Worm (Caenorhabditis elegans) whole organism, L2 larva: ENCODE measurements around the gene fbxa-100.

Source experiments
- C34F6.9 ChIP-seq: fragments of 150-350 bp; optimal IDR thresholded peaks from 2 replicates; lab custom pipeline; 2014; ENCODE audit warnings: missing biosample characterization, missing genetic modification characterization
- R02D3.7 ChIP-seq: fragments of 150-350 bp; optimal IDR thresholded peaks from 2 replicates; lab custom pipeline; 2014; ENCODE audit warnings: missing biosample characterization, missing genetic modification characterization
- ZK546.5 ChIP-seq: sonication (generic microtip); optimal IDR thresholded peaks from 2 replicates; lab custom pipeline; 2017; ENCODE audit warnings: missing biosample characterization, missing genetic modification characterization
- alr-1 ChIP-seq: fragments of 150-350 bp; optimal IDR thresholded peaks from 2 replicates; lab custom pipeline; 2014; ENCODE audit warnings: missing biosample characterization, missing genetic modification characterization
- ama-1 ChIP-seq: fragments of 150-350 bp; optimal IDR thresholded peaks from 2 replicates; lab custom pipeline; 2018; ENCODE audit warnings: inconsistent platforms
- crh-2 ChIP-seq: sonication (generic microtip); optimal IDR thresholded peaks from 2 replicates; lab custom pipeline; 2017; ENCODE audit warnings: missing biosample characterization, missing genetic modification characterization
- egl-27 ChIP-seq: sonication (generic microtip); optimal IDR thresholded peaks from 3 replicates; lab custom pipeline; 2017; ENCODE audit warnings: missing biosample characterization, missing genetic modification reagents, missing genetic modification characterization
- elt-3 ChIP-seq: sonication (generic microtip); optimal IDR thresholded peaks from 2 replicates; lab custom pipeline; 2017; ENCODE audit warnings: missing biosample characterization, missing genetic modification characterization
- fos-1 ChIP-seq: fragments of 150-350 bp; optimal IDR thresholded peaks from 2 replicates; lab custom pipeline; 2014; ENCODE audit warnings: missing biosample characterization, missing genetic modification characterization
- gmeb-1 ChIP-seq: fragments of 150-350 bp; optimal IDR thresholded peaks from 2 replicates; lab custom pipeline; 2014; ENCODE audit warnings: missing biosample characterization, missing genetic modification characterization
- lin-11 ChIP-seq: fragments of 150-350 bp; sonication (generic microtip); optimal IDR thresholded peaks from 2 replicates; lab custom pipeline; 2014; ENCODE audit warnings: missing biosample characterization, missing genetic modification characterization, inconsistent platforms, mixed read lengths
- lin-13 ChIP-seq: fragments of 150-350 bp; optimal IDR thresholded peaks from 2 replicates; lab custom pipeline; 2014; ENCODE audit warnings: missing biosample characterization, missing genetic modification reagents, missing genetic modification characterization
- lin-39 ChIP-seq: fragments of 150-350 bp; optimal IDR thresholded peaks from 2 replicates; lab custom pipeline; 2014; ENCODE audit warnings: missing biosample characterization, missing genetic modification reagents, missing genetic modification characterization
- lsy-2 ChIP-seq, 2 experiments: fragments of 150-350 bp in 1 of 2; sonication (generic microtip) in 1 of 2; optimal IDR thresholded peaks; 2 replicates each; lab custom pipeline; 2014 to 2017; ENCODE audit warnings: missing biosample characterization in 2 of 2, missing genetic modification characterization in 2 of 2
- mab-5 ChIP-seq: fragments of 150-350 bp; optimal IDR thresholded peaks from 2 replicates; lab custom pipeline; 2014; ENCODE audit warnings: missing biosample characterization, missing genetic modification characterization
- mdl-1 ChIP-seq, 2 experiments: fragments of 150-350 bp in 1 of 2; sonication (generic microtip) in 1 of 2; optimal IDR thresholded peaks; 2 replicates each; lab custom pipeline; 2017; ENCODE audit warnings: missing biosample characterization in 2 of 2, missing genetic modification characterization in 2 of 2
- nhr-11 ChIP-seq: fragments of 150-350 bp; optimal IDR thresholded peaks from 2 replicates; lab custom pipeline; 2014; ENCODE audit warnings: missing biosample characterization, missing genetic modification characterization
- nhr-129 ChIP-seq: fragments of 150-350 bp; optimal IDR thresholded peaks from 2 replicates; lab custom pipeline; 2014; ENCODE audit warnings: missing biosample characterization, missing genetic modification characterization
- nhr-21 ChIP-seq: fragments of 150-350 bp; optimal IDR thresholded peaks from 2 replicates; lab custom pipeline; 2014; ENCODE audit warnings: missing biosample characterization, missing genetic modification characterization
- nhr-23 ChIP-seq: fragments of 150-350 bp; optimal IDR thresholded peaks from 2 replicates; lab custom pipeline; 2014; ENCODE audit warnings: missing biosample characterization, missing genetic modification reagents, missing genetic modification characterization
- nhr-237 ChIP-seq: fragments of 150-350 bp; optimal IDR thresholded peaks from 2 replicates; lab custom pipeline; 2014; ENCODE audit warnings: missing biosample characterization, missing genetic modification characterization
- nhr-25 ChIP-seq: fragments of 150-350 bp; sonication (generic microtip); optimal IDR thresholded peaks from 3 replicates; lab custom pipeline; 2014; ENCODE audit warnings: missing biosample characterization, missing genetic modification characterization
- nhr-6 ChIP-seq: fragments of 150-350 bp; optimal IDR thresholded peaks from 2 replicates; lab custom pipeline; 2014; ENCODE audit warnings: missing biosample characterization, missing genetic modification characterization
- nhr-77 ChIP-seq: fragments of 150-350 bp; optimal IDR thresholded peaks from 2 replicates; lab custom pipeline; 2014; ENCODE audit warnings: missing biosample characterization, missing genetic modification characterization
- skn-1 ChIP-seq: sonication (generic microtip); optimal IDR thresholded peaks from 2 replicates; lab custom pipeline; 2017; ENCODE audit warnings: missing biosample characterization, missing genetic modification characterization
- sma-3 ChIP-seq: sonication (generic microtip); optimal IDR thresholded peaks from 2 replicates; lab custom pipeline; 2016; ENCODE audit warnings: missing genetic modification reagents, missing genetic modification characterization, missing compliant biosample characterization
- sma-9 ChIP-seq, 2 experiments: fragments of 150-350 bp in 1 of 2; sonication (generic microtip) in 1 of 2; optimal IDR thresholded peaks; 2 replicates each; lab custom pipeline; 2014 to 2016; ENCODE audit warnings: missing genetic modification characterization in 2 of 2, mild to moderate bottlenecking in 1 of 2, missing biosample characterization in 1 of 2, missing compliant biosample characterization in 1 of 2, missing genetic modification reagents in 1 of 2, moderate library complexity in 1 of 2
- snpc-4 ChIP-seq: fragments of 150-350 bp; optimal IDR thresholded peaks from 2 replicates; lab custom pipeline; 2014; ENCODE audit warnings: missing biosample characterization, missing genetic modification characterization
- unc-39 ChIP-seq: fragments of 150-350 bp; optimal IDR thresholded peaks from 2 replicates; lab custom pipeline; 2014; ENCODE audit warnings: missing biosample characterization, missing genetic modification characterization
- unc-62 ChIP-seq: fragments of 150-350 bp; optimal IDR thresholded peaks from 2 replicates; lab custom pipeline; 2014; ENCODE audit warnings: missing biosample characterization, missing genetic modification reagents, missing genetic modification characterization
- zag-1 ChIP-seq: fragments of 150-350 bp; optimal IDR thresholded peaks from 2 replicates; lab custom pipeline; 2014; ENCODE audit warnings: missing biosample characterization, missing genetic modification characterization
- ztf-1 ChIP-seq: fragments of 200-800 bp; sonication (Bioruptor generic); conservative IDR thresholded peaks from 2 replicates; pipeline ENCODE4 v1.3.6; 2022; ENCODE audit warnings: missing genetic modification characterization, missing compliant biosample characterization

fbxa-100 gene

DNA sequence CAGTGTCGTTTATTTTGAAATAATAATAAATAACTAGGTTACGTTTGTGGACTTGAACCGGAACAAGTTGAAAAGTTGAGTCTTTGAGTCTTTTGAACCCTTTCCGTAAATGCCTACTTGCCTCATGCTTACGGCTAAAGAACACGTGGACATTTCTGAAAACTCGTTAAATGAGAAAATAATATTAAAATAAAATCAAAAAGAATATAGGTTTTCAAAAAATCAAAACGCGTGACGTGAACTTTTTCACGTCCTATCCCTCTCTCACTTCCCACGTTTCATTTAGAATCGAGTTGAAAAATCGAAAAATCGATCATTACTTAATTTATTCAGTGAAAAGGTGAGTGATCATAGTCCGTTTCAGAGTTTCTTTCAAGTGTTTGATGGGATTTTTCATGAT, 12.7 kb downstream of the fbxa-100 start, which contains the start of gene best-12:
TSS of gene best-12 (plus strand) at position 301 of the 400 bp plus-strand sequence.
- TF ChIP-seq gmeb-1 (tag; lab: Kevin White, UChicago) (no peak), nhr-23 (tag; lab: Kevin White, UChicago) (no peak), ztf-1 (GFP tag; lab: Robert Waterston, UW) (no peak), lsy-2 (tag; optimal IDR thresholded peaks at IDR 0.05; lab: Kevin White, UChicago) (no peak), C34F6.9 (tag; lab: Kevin White, UChicago) (no peak), unc-62 (no peak), sma-9 (GFP tag; optimal IDR thresholded peaks at IDR 0.05; lab: Kevin White, UChicago) (no peak), sma-9 (tag; optimal IDR thresholded peaks at IDR 0.05; lab: Kevin White, UChicago) (no peak), nhr-77 (no peak), snpc-4 (tag; lab: Kevin White, UChicago) (no peak), lin-13 (GFP tag; lab: Kevin White, UChicago) (no peak), crh-2 (tag; lab: Kevin White, UChicago) (no peak), mdl-1 (tag; optimal IDR thresholded peaks at IDR 0.05; lab: Kevin White, UChicago) (no peak), skn-1 (tag; lab: Kevin White, UChicago) (no peak), nhr-25 (no peak), ama-1 (lab: Kevin White, UChicago) (no peak), nhr-6 (tag; lab: Kevin White, UChicago) (no peak), fos-1 (tag; lab: Kevin White, UChicago) (no peak)

ce11 chrV:16047508-16047907, 14.4 kb downstream of the fbxa-100 start, which contains the start of gene str-198:
str-198 (plus strand) TSS chrV:16047808.
- TF ChIP-seq unc-39 = no peak
- TF ChIP-seq elt-3 (tag; lab: Kevin White, UChicago) = no peak
- TF ChIP-seq alr-1 = no peak
- TF ChIP-seq fos-1 (tag; lab: Kevin White, UChicago) = no peak
- no peak for TF ChIP-seq C34F6.9 (tag; lab: Kevin White, UChicago)
- TF ChIP-seq nhr-129 (tag; lab: Kevin White, UChicago) = no peak

DNA sequence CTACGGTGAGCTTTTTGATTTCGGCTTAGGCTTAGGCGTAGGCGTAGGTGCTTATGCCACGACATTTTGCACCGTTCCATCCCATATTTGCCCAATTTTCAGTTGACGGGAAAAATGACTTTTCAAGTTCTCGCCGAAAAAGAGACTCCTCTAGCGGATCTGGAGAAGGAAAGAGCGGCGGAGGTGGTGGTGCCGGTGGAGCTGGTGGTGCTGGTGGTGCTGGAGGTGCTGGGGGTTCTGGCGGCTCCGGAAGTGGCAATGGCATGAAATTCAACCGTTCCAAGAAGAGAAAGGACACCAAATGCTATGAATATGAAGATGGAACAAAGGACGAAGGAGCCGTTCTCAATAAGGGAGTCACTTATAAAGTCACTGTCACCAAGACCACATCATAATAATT, 14.8 kb downstream of the fbxa-100 start:
- no peak for TF ChIP-seq unc-62
- TF ChIP-seq ZK546.5 (tag; lab: Kevin White, UChicago) = no peak
- TF ChIP-seq ama-1 (lab: Kevin White, UChicago) = no peak
- no peak for TF ChIP-seq R02D3.7 (tag; lab: Kevin White, UChicago)
- TF ChIP-seq mdl-1 (tag; optimal IDR thresholded peaks at IDR 0.05; lab: Kevin White, UChicago) = no peak
- TF ChIP-seq lin-39 (tag; lab: Kevin White, UChicago) = no peak
- no peak for TF ChIP-seq nhr-23 (tag; lab: Kevin White, UChicago)
- TF ChIP-seq C34F6.9 (tag; lab: Kevin White, UChicago) = no peak
- no peak for TF ChIP-seq zag-1
- no peak for TF ChIP-seq lsy-2 (tag; optimal IDR thresholded peaks at IDR 0.05; lab: Kevin White, UChicago)
- TF ChIP-seq unc-39 = no peak
- no peak for TF ChIP-seq nhr-11 (tag; lab: Kevin White, UChicago)
- no peak for TF ChIP-seq gmeb-1 (tag; lab: Kevin White, UChicago)
- TF ChIP-seq nhr-25 = no peak
- no peak for TF ChIP-seq mab-5 (tag; lab: Kevin White, UChicago)
- TF ChIP-seq egl-27 = no peak
- TF ChIP-seq nhr-21 (tag; lab: Kevin White, UChicago) = no peak
- TF ChIP-seq alr-1 = no peak

DNA sequence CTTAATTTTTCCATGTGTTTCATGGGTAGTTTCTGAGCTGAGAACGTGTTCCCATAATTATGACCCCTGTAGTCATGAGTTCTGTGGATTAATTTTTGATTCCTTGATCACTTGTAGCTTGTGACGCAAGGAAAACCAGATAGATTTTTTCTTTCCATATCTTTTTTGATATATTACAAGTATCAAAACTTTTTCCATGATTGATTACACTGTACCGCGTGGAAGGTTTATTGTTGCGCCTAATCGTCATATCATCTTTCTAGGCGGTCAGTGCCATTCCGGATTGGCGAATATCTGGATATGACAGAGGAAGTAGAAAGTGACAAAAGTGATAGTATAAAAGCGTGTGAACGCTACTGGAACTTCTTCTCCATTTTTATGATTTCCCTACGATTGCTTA, 15.3 kb downstream of the fbxa-100 start, which contains the start of gene ZK285.2:
TSS of gene ZK285.2 (plus strand) at position 301 of the 400 bp plus-strand sequence.
- TF ChIP-seq nhr-129 (tag; lab: Kevin White, UChicago) (no peak), lin-39 (tag; lab: Kevin White, UChicago) (no peak), unc-39 (no peak), lin-11 (tag; lab: Kevin White, UChicago) (no peak)
- TF ChIP-seq, all 48 proteins: peak for 0

DNA sequence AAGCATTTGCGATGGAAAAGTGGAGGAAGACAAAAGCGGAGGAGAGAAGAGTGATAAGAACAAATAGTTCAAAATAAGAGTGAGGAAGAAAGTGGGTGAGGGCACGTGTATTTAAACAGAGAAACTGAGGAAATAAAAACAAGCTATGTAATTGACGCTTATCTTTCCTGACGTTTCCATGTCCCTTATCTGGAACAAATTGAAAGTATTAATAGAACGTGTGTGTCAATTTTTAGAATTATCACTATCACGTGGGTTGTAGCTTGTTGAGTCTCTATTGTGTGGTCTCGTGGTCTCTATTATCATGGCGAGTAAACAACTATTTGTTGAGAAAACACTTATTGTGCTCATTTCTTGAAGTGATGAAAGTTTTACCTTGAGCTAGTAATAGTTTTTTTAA, 16.1 kb downstream of the fbxa-100 start, which contains the start of gene T10C6.15:
TSS of gene T10C6.15 (minus strand) at position 104 of the 400 bp plus-strand sequence.
- TF ChIP-seq crh-2 (tag; lab: Kevin White, UChicago) = peak; percentile 76
- no peak for TF ChIP-seq nhr-6 (tag; lab: Kevin White, UChicago)
- peak; percentile 55 for TF ChIP-seq gmeb-1 (tag; lab: Kevin White, UChicago)
- TF ChIP-seq nhr-129 (tag; lab: Kevin White, UChicago) = peak; percentile 43
- TF ChIP-seq nhr-237 (tag; lab: Kevin White, UChicago) = no peak
- peak; percentile 86 for TF ChIP-seq sma-9 (GFP tag; optimal IDR thresholded peaks at IDR 0.05; lab: Kevin White, UChicago)
- no peak for TF ChIP-seq sma-9 (tag; optimal IDR thresholded peaks at IDR 0.05; lab: Kevin White, UChicago)
- peak; percentile 42 for TF ChIP-seq sma-3
- TF ChIP-seq, all 48 proteins: peak for 5
